2 worm cellular contexts compared by ENCODE assay signal in the genomic region with DNA sequence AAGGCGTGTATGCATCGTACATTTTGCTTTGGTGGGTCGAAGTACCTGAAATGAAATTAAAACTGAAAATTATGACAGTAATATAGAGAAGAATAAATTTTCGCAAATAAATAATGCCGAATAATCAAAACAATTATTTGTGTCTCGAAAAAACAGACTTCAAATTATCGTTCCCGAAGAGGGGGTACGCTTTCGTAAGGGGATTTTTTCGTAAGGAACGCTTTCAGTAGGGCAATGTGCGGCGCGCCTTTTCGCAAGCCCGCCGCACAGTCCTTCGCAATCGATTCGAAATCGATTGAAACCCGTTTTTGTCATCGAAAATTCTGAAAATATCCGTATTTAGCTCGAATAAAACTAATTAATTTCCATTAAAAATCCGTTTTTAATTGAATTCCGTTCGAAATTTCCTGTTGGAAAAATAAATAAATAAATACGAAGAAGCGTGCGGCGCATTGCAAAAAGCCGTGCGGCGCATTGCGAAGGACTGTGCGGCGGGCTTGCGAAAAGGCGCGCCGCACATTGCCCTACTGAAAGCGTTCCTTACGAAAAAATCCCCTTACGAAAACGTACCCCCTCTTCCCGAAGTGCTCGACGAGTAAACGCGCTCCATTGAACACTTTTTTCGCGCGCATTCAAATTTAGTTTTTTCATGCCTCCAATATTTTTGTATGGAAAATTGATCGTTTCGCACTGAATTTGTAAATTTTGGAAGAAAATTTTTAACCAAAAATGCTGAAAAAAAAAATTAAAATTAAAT.
TF ChIP-seq lines count a peak whose summit lies in the region.
"Not testable (repeated sequence)": the region's sequence is repeated elsewhere in the genome, so short reads cannot be mapped to it uniquely, and the experiment has no call there.

Gene vps-39 (minus strand): TSS at position 51 of the 757 bp plus-strand sequence.

TF ChIP-seq in whole organism, L1 larva, 84 proteins besides CTCF, POLR2A, EP300 and RAD21 (continued from another document):
- TF ChIP-seq nhr-90 (tag; optimal IDR thresholded peaks at IDR 0.05; lab: Kevin White, UChicago; ENCODE audit: poor library complexity) (peak; percentile 29), lin-14 (GFP tag; optimal IDR thresholded peaks at IDR 0.05; lab: Kevin White, UChicago) (peak; percentile 67), ceh-88 (GFP tag; IDR thresholded peaks at IDR 0.05; lab: Robert Waterston, UW) (peak; percentile 95), grh-1 (GFP tag; IDR thresholded peaks at IDR 0.05; lab: Robert Waterston, UW) (peak; percentile 96), dpl-1 (GFP tag; optimal IDR thresholded peaks at IDR 0.05; lab: Kevin White, UChicago) (peak; percentile 38 to 58 (median 39)), unc-86 (tag; optimal IDR thresholded peaks at IDR 0.05; lab: Kevin White, UChicago) (peak; percentile 15), nhr-20 (tag; optimal IDR thresholded peaks at IDR 0.05; lab: Kevin White, UChicago) (peak; percentile 37), unc-98 (GFP tag; IDR thresholded peaks at IDR 0.05; lab: Robert Waterston, UW) (peak; percentile 68), lin-35 (GFP tag; optimal IDR thresholded peaks at IDR 0.05; lab: Kevin White, UChicago) (peak in 1 of 2 experiments; percentile 48), nhr-85 (tag; lab: Kevin White, UChicago) (peak; percentile 79), fkh-8 (tag; optimal IDR thresholded peaks at IDR 0.05; lab: Kevin White, UChicago) (peak; percentile 16), mab-9 (GFP tag; IDR thresholded peaks at IDR 0.05; lab: Robert Waterston, UW) (peak; percentile 91)
TF ChIP-seq in whole organism, L1 larva: peak in this region for 26; not testable (repeated sequence) for 58.

TF ChIP-seq in whole organism, young adult, 124 proteins besides CTCF, POLR2A, EP300 and RAD21 (continued from another document):
- TF ChIP-seq Y79H2A.3 (GFP tag; conservative IDR thresholded peaks at IDR 0.05; lab: Robert Waterston, UW) (peak; percentile 82; the same call in 1 of the 2 replicates), ztf-28 (GFP tag; IDR thresholded peaks at IDR 0.05; lab: Robert Waterston, UW) (peak; percentile 98), lin-54 (GFP tag; optimal IDR thresholded peaks at IDR 0.05; lab: Kevin White, UChicago) (peak; percentile 69), ztf-25 (GFP tag; IDR thresholded peaks at IDR 0.05; lab: Robert Waterston, UW) (peak; percentile 91), snpc-4 (tag; optimal IDR thresholded peaks at IDR 0.05; lab: Kevin White, UChicago) (peak in 2 of 4 experiments; percentile 61 to 67), B0019.2 (GFP tag; conservative IDR thresholded peaks at IDR 0.05; lab: Robert Waterston, UW) (peak; percentile 81), nfyb-1 (GFP tag; IDR thresholded peaks at IDR 0.05; lab: Robert Waterston, UW) (peak; percentile 97), F39B2.1 (GFP tag; IDR thresholded peaks at IDR 0.05; lab: Robert Waterston, UW) (0 out of 2 replicates have a peak, but pooled peaks have one; percentile 46), ztf-18 (tag; optimal IDR thresholded peaks at IDR 0.05; lab: Kevin White, UChicago) (peak; percentile 22), egrh-3 (GFP tag; IDR thresholded peaks at IDR 0.05; lab: Robert Waterston, UW) (peak; percentile 88), aptf-2 (GFP tag; conservative IDR thresholded peaks at IDR 0.05; lab: Robert Waterston, UW) (peak; percentile 97), let-526 (GFP tag; IDR thresholded peaks at IDR 0.05; lab: Robert Waterston, UW) (peak; percentile 57; the same call in 1 of the 2 replicates), hmg-1.2 (GFP tag; IDR thresholded peaks at IDR 0.05; lab: Robert Waterston, UW) (peak; percentile 82), Y53G8AR.9 (GFP tag; conservative IDR thresholded peaks at IDR 0.05; lab: Robert Waterston, UW) (peak; percentile 92), F33H1.4 (GFP tag; IDR thresholded peaks at IDR 0.05; lab: Robert Waterston, UW) (peak; percentile 82), ceh-27 (GFP tag; optimal IDR thresholded peaks at IDR 0.05; lab: Kevin White, UChicago) (peak; percentile 31), Y56A3A.18 (GFP tag; IDR thresholded peaks at IDR 0.05; lab: Robert Waterston, UW) (peak; percentile 75; the same call in 1 of the 2 replicates), ekl-4 (GFP tag; IDR thresholded peaks at IDR 0.05; lab: Robert Waterston, UW) (peak; percentile 96), ztf-6 (GFP tag; IDR thresholded peaks at IDR 0.05; lab: Robert Waterston, UW) (peak; percentile 84), madf-8 (GFP tag; conservative IDR thresholded peaks at IDR 0.05; lab: Robert Waterston, UW) (peak; percentile 86)
- TF ChIP-seq snpc-4 (GFP tag; optimal IDR thresholded peaks at IDR 0.05; lab: Kevin White, UChicago) = not testable (repeated sequence)
TF ChIP-seq in whole organism, young adult: peak in this region for 61; not testable (repeated sequence) for 63.
